Worm (Caenorhabditis elegans) whole organism, L1 larva: ENCODE data around the gene acdh-2.

Experiments used
- C16A3.4 ChIP-seq: fragments of 150-350 bp; optimal IDR thresholded peaks from 2 replicates; lab custom pipeline; 2014; ENCODE audit warnings: missing biosample characterization, missing genetic modification characterization
- C34B4.2 ChIP-seq: sonication (generic microtip); optimal IDR thresholded peaks from 2 replicates; lab custom pipeline; 2017; ENCODE audit warnings: mild to moderate bottlenecking, missing genetic modification characterization, missing compliant biosample characterization
- F16B12.6 ChIP-seq: fragments of 150-350 bp; optimal IDR thresholded peaks from 2 replicates; lab custom pipeline; 2014; ENCODE audit warnings: missing biosample characterization, missing genetic modification characterization
- aly-2 ChIP-seq: fragments of 150-350 bp; optimal IDR thresholded peaks from 2 replicates; lab custom pipeline; 2014; ENCODE audit warnings: missing biosample characterization, missing genetic modification characterization
- ama-1 ChIP-seq: fragments of 150-350 bp; optimal IDR thresholded peaks from 2 replicates; lab custom pipeline; 2014
- ceh-90 ChIP-seq: sonication (generic microtip); optimal IDR thresholded peaks from 2 replicates; lab custom pipeline; 2016; ENCODE audit warnings: missing genetic modification characterization, missing compliant biosample characterization
- dpl-1 ChIP-seq, 3 experiments: fragments of 150-350 bp in 2 of 3; sonication (generic microtip) in 1 of 3; optimal IDR thresholded peaks; 2 replicates each; lab custom pipeline; 2014 to 2017; ENCODE audit warnings: missing biosample characterization in 3 of 3, missing genetic modification characterization in 3 of 3, missing genetic modification reagents in 3 of 3
- efl-1 ChIP-seq, 4 experiments: fragments of 150-350 bp; optimal IDR thresholded peaks in 3 of 4; peaks in 1 of 4; 1 replicate in 1 of 4; 2 replicates in 3 of 4; lab custom pipeline; 2014; ENCODE audit warnings: missing biosample characterization in 2 of 4, missing genetic modification characterization in 2 of 4, missing genetic modification reagents in 2 of 4
- egl-13 ChIP-seq: sonication (generic microtip); optimal IDR thresholded peaks from 2 replicates; lab custom pipeline; 2016; ENCODE audit warnings: missing genotype, missing genetic modification reagents, missing genetic modification characterization, missing compliant biosample characterization
- elt-2 ChIP-seq: sonication (generic microtip); optimal IDR thresholded peaks from 2 replicates; lab custom pipeline; 2016; ENCODE audit warnings: missing genetic modification characterization, mild to moderate bottlenecking, inconsistent platforms, missing compliant biosample characterization, missing genetic modification reagents
- elt-3 ChIP-seq, 6 experiments: fragments of 150-350 bp in 1 of 6; sonication (generic microtip); optimal IDR thresholded peaks; 2 replicates each; lab custom pipeline; 2017 to 2018; ENCODE audit warnings: missing biosample characterization in 6 of 6, missing genetic modification characterization in 6 of 6, inconsistent platforms in 1 of 6
- fkh-10 ChIP-seq: sonication (generic microtip); optimal IDR thresholded peaks from 2 replicates; lab custom pipeline; 2017; ENCODE audit warnings: missing biosample characterization, missing genetic modification reagents, missing genetic modification characterization
- fkh-8 ChIP-seq: sonication (generic microtip); optimal IDR thresholded peaks from 2 replicates; lab custom pipeline; 2016; ENCODE audit warnings: mild to moderate bottlenecking, missing genetic modification characterization, missing compliant biosample characterization
- fos-1 ChIP-seq: fragments of 150-350 bp; optimal IDR thresholded peaks from 2 replicates; lab custom pipeline; 2014; ENCODE audit warnings: missing biosample characterization, missing genetic modification characterization
- grh-1 ChIP-seq: fragments of 200-800 bp; sonication (Bioruptor generic); IDR thresholded peaks from 2 replicates; pipeline ENCODE4 v1.3.6; 2022; ENCODE audit warnings: missing genetic modification reagents, missing genetic modification characterization, missing compliant biosample characterization
- irx-1 ChIP-seq: sonication (generic microtip); optimal IDR thresholded peaks from 2 replicates; lab custom pipeline; 2016; ENCODE audit warnings: missing genetic modification characterization, missing compliant biosample characterization
- isw-1 ChIP-seq: fragments of 200-800 bp; sonication (Bioruptor generic); IDR thresholded peaks from 2 replicates; pipeline ENCODE4 v1.3.6; 2022; ENCODE audit warnings: missing genetic modification characterization, missing compliant biosample characterization
- lin-13 ChIP-seq: fragments of 150-350 bp; optimal IDR thresholded peaks from 2 replicates; lab custom pipeline; 2014; ENCODE audit warnings: missing biosample characterization, missing genetic modification reagents, missing genetic modification characterization
- lin-14 ChIP-seq: fragments of 200-800 bp; sonication (Bioruptor generic); optimal IDR thresholded peaks from 2 replicates; lab custom pipeline; 2018; ENCODE audit warnings: mild to moderate bottlenecking, missing genetic modification characterization, moderate library complexity, missing compliant biosample characterization
- lin-15B ChIP-seq: fragments of 150-350 bp; sonication (generic microtip); optimal IDR thresholded peaks from 3 replicates; lab custom pipeline; 2014; ENCODE audit warnings: missing biosample characterization, missing genetic modification characterization
- lin-35 ChIP-seq, 2 experiments: fragments of 150-350 bp; optimal IDR thresholded peaks; 2 replicates each; lab custom pipeline; 2014; ENCODE audit warnings: missing biosample characterization in 2 of 2, missing genetic modification characterization in 2 of 2, missing genetic modification reagents in 2 of 2
- lin-39 ChIP-seq: fragments of 150-350 bp; optimal IDR thresholded peaks from 2 replicates; lab custom pipeline; 2014; ENCODE audit warnings: missing biosample characterization, missing genetic modification reagents, missing genetic modification characterization
- mab-9 ChIP-seq: fragments of 200-800 bp; sonication (Bioruptor generic); IDR thresholded peaks from 2 replicates; pipeline ENCODE4 v1.3.6; 2022; ENCODE audit warnings: missing genetic modification reagents, missing genetic modification characterization, missing compliant biosample characterization
- mef-2 ChIP-seq: fragments of 150-350 bp; optimal IDR thresholded peaks from 2 replicates; lab custom pipeline; 2014; ENCODE audit warnings: missing biosample characterization, missing genetic modification characterization
- mep-1 ChIP-seq: fragments of 150-350 bp; optimal IDR thresholded peaks from 2 replicates; lab custom pipeline; 2014; ENCODE audit warnings: missing biosample characterization, missing genetic modification characterization
- nhr-12 ChIP-seq: sonication (generic microtip); optimal IDR thresholded peaks from 2 replicates; lab custom pipeline; 2017; ENCODE audit warnings: missing biosample characterization, missing genetic modification characterization
- nhr-20 ChIP-seq: sonication (generic microtip); optimal IDR thresholded peaks from 2 replicates; lab custom pipeline; 2016; ENCODE audit warnings: mild to moderate bottlenecking, missing genetic modification characterization, missing compliant biosample characterization
- nhr-237 ChIP-seq: fragments of 150-350 bp; optimal IDR thresholded peaks from 2 replicates; lab custom pipeline; 2014; ENCODE audit warnings: missing biosample characterization, missing genetic modification characterization
- nhr-71 ChIP-seq: sonication (generic microtip); optimal IDR thresholded peaks from 2 replicates; lab custom pipeline; 2016; ENCODE audit warnings: mild to moderate bottlenecking, missing genetic modification characterization, moderate library complexity, missing compliant biosample characterization
- nhr-76 ChIP-seq: sonication (generic microtip); optimal IDR thresholded peaks from 2 replicates; lab custom pipeline; 2017; ENCODE audit warnings: missing biosample characterization, missing genetic modification characterization
- nhr-77 ChIP-seq: fragments of 150-350 bp; optimal IDR thresholded peaks from 2 replicates; lab custom pipeline; 2014; ENCODE audit warnings: missing biosample characterization, missing genetic modification characterization
- nhr-84 ChIP-seq: sonication (generic microtip); optimal IDR thresholded peaks from 2 replicates; lab custom pipeline; 2017; ENCODE audit warnings: missing biosample characterization, missing genetic modification characterization
- nhr-85 ChIP-seq: sonication (generic microtip); peaks from one replicate; lab custom pipeline; 2016; ENCODE audit warnings: missing genetic modification characterization, inconsistent platforms, missing compliant biosample characterization
- nhr-90 ChIP-seq: sonication (generic microtip); optimal IDR thresholded peaks from 2 replicates; lab custom pipeline; 2016; ENCODE audit warnings: mild to moderate bottlenecking, missing genetic modification characterization, missing compliant biosample characterization; ENCODE audit not compliant: poor library complexity
- pqm-1 ChIP-seq: sonication (generic microtip); optimal IDR thresholded peaks from 3 replicates; lab custom pipeline; 2017; ENCODE audit warnings: missing biosample characterization, missing genetic modification characterization
- skn-1 ChIP-seq: fragments of 150-350 bp; optimal IDR thresholded peaks from 2 replicates; lab custom pipeline; 2014; ENCODE audit warnings: missing biosample characterization, missing genetic modification characterization
- snpc-4 ChIP-seq: fragments of 150-350 bp; optimal IDR thresholded peaks from 2 replicates; lab custom pipeline; 2014; ENCODE audit warnings: missing biosample characterization, missing genetic modification characterization
- snu-23 ChIP-seq: sonication (generic microtip); optimal IDR thresholded peaks from 2 replicates; lab custom pipeline; 2016; ENCODE audit warnings: missing genetic modification characterization, missing compliant biosample characterization
- sptf-1 ChIP-seq: fragments of 150-350 bp; optimal IDR thresholded peaks from 2 replicates; lab custom pipeline; 2014; ENCODE audit warnings: missing biosample characterization, missing genetic modification characterization
- sup-37 ChIP-seq: fragments of 200-800 bp; sonication (Bioruptor generic); optimal IDR thresholded peaks from 2 replicates; lab custom pipeline; 2018; ENCODE audit warnings: mild to moderate bottlenecking, missing genetic modification characterization, missing compliant biosample characterization
- tbx-2 ChIP-seq: sonication (generic microtip); optimal IDR thresholded peaks from 2 replicates; lab custom pipeline; 2016; ENCODE audit warnings: missing genetic modification characterization, missing compliant biosample characterization
- tlp-1 ChIP-seq: fragments of 150-350 bp; optimal IDR thresholded peaks from 2 replicates; lab custom pipeline; 2014; ENCODE audit warnings: missing biosample characterization, missing genetic modification characterization
- unc-130 ChIP-seq: fragments of 150-350 bp; optimal IDR thresholded peaks from 2 replicates; lab custom pipeline; 2017; ENCODE audit warnings: missing biosample characterization, missing genetic modification characterization, inconsistent platforms
- unc-30 ChIP-seq: sonication (generic microtip); optimal IDR thresholded peaks from 2 replicates; lab custom pipeline; 2017; ENCODE audit warnings: missing biosample characterization, missing genetic modification characterization
- unc-86 ChIP-seq: sonication (generic microtip); optimal IDR thresholded peaks from 2 replicates; lab custom pipeline; 2016; ENCODE audit warnings: missing genetic modification characterization, missing compliant biosample characterization
- xbp-1 ChIP-seq: sonication (generic microtip); optimal IDR thresholded peaks from 2 replicates; lab custom pipeline; 2016; ENCODE audit warnings: missing genetic modification characterization, missing compliant biosample characterization
- zag-1 ChIP-seq: fragments of 150-350 bp; optimal IDR thresholded peaks from 2 replicates; lab custom pipeline; 2014; ENCODE audit warnings: missing biosample characterization, missing genetic modification characterization
- ztf-4 ChIP-seq: fragments of 150-350 bp; optimal IDR thresholded peaks from 2 replicates; lab custom pipeline; 2014; ENCODE audit warnings: missing biosample characterization, missing genetic modification characterization

The acdh-2 gene

ce11 chrII:5547442-5547894 lies at the start of gene acdh-2:
acdh-2 (minus strand) TSS chrII:5547492.
- no peak for TF ChIP-seq ama-1 (lab: Kevin White, UChicago)
- no peak for TF ChIP-seq aly-2 (tag; lab: Kevin White, UChicago)
- no peak for TF ChIP-seq nhr-84 (tag; lab: Kevin White, UChicago)
- no peak for TF ChIP-seq pqm-1 (tag; lab: Kevin White, UChicago)
- TF ChIP-seq mef-2 (tag; lab: Kevin White, UChicago): no peak
- TF ChIP-seq snu-23 (GFP tag; lab: Kevin White, UChicago): peak; percentile 22
- TF ChIP-seq ceh-90 (tag; lab: Kevin White, UChicago): no peak
- TF ChIP-seq nhr-71 (tag; lab: Kevin White, UChicago): peak; percentile 51
- TF ChIP-seq irx-1 (tag; lab: Kevin White, UChicago): no peak
- TF ChIP-seq zag-1 (tag; lab: Kevin White, UChicago): no peak
- no peak for TF ChIP-seq snpc-4 (tag; lab: Kevin White, UChicago)
- TF ChIP-seq lin-39 (tag; lab: Kevin White, UChicago): no peak
- no peak for TF ChIP-seq nhr-20 (tag; lab: Kevin White, UChicago)

- TF ChIP-seq fos-1 (tag; lab: Kevin White, UChicago): no peak
- no peak for TF ChIP-seq egl-13
- no peak for TF ChIP-seq ama-1 (lab: Kevin White, UChicago)
- no peak for TF ChIP-seq grh-1 (GFP tag; lab: Robert Waterston, UW)
- TF ChIP-seq nhr-77 (tag; lab: Kevin White, UChicago): no peak
- TF ChIP-seq nhr-237 (tag; lab: Kevin White, UChicago): no peak
- TF ChIP-seq zag-1 (tag; lab: Kevin White, UChicago): no peak
- TF ChIP-seq efl-1 (optimal IDR thresholded peaks at IDR 0.05; lab: Kevin White, UChicago): no peak
- no peak for TF ChIP-seq efl-1 (GFP tag; optimal IDR thresholded peaks at IDR 0.05 in 1 of 2; lab: Kevin White, UChicago)
- no peak for TF ChIP-seq unc-30 (tag; lab: Kevin White, UChicago)
- no peak for TF ChIP-seq fkh-10
- TF ChIP-seq sptf-1: no peak
- TF ChIP-seq ceh-90 (tag; lab: Kevin White, UChicago): no peak
- TF ChIP-seq F16B12.6: no peak
- TF ChIP-seq sup-37 (GFP tag; lab: Kevin White, UChicago): no peak
- no peak for TF ChIP-seq mep-1 (tag; lab: Kevin White, UChicago)
- TF ChIP-seq C34B4.2 (tag; lab: Kevin White, UChicago): no peak
- TF ChIP-seq aly-2 (tag; lab: Kevin White, UChicago): no peak
- no peak for TF ChIP-seq elt-3 (tag; optimal IDR thresholded peaks at IDR 0.05; lab: Kevin White, UChicago)
- TF ChIP-seq, all 84 proteins: peak for 0
Measured at ce11 chrII:5596247-5596646, 49.0 kb upstream of the acdh-2 start, which contains the start of gene C17G10.1. C17G10.1 (plus strand) TSS chrII:5596547.

- TF ChIP-seq lin-35 (GFP tag; optimal IDR thresholded peaks at IDR 0.05; lab: Kevin White, UChicago) (peak; percentile 41 to 73), lin-15B (tag; lab: Kevin White, UChicago) (peak; percentile 48), nhr-85 (peak; percentile 69), lin-39 (tag; lab: Kevin White, UChicago) (no peak), ceh-90 (tag; lab: Kevin White, UChicago) (no peak), unc-86 (tag; lab: Kevin White, UChicago) (no peak), mep-1 (tag; lab: Kevin White, UChicago) (peak; percentile 36), lin-13 (no peak), snpc-4 (tag; lab: Kevin White, UChicago) (peak; percentile 15), lin-14 (GFP tag; lab: Kevin White, UChicago) (peak; percentile 51), mab-9 (no peak), fkh-8 (tag; lab: Kevin White, UChicago) (peak; percentile 45), skn-1 (tag; lab: Kevin White, UChicago) (peak; percentile 48), tlp-1 (no peak), isw-1 (GFP tag; lab: Robert Waterston, UW) (peak; percentile 28; the same call in 1 of the 2 replicates), nhr-12 (tag; lab: Kevin White, UChicago) (no peak), irx-1 (tag; lab: Kevin White, UChicago) (peak; percentile 17), ztf-4 (tag; lab: Kevin White, UChicago) (no peak), C16A3.4 (peak; percentile 76), dpl-1 (GFP tag; optimal IDR thresholded peaks at IDR 0.05; lab: Kevin White, UChicago) (peak; percentile 11 to 67 (median 41)), C34B4.2 (tag; lab: Kevin White, UChicago) (no peak), nhr-71 (tag; lab: Kevin White, UChicago) (peak; percentile 61), elt-2 (tag; lab: Kevin White, UChicago) (peak; percentile 8), tbx-2 (tag; lab: Kevin White, UChicago) (peak; percentile 23), ama-1 (lab: Kevin White, UChicago) (no peak), nhr-20 (tag; lab: Kevin White, UChicago) (peak; percentile 43), elt-3 (tag; optimal IDR thresholded peaks at IDR 0.05; lab: Kevin White, UChicago) (peak in 1 of 6 experiments; percentile 21), nhr-90 (tag; lab: Kevin White, UChicago) (peak; percentile 26), unc-130 (tag; lab: Kevin White, UChicago) (peak; percentile 40), xbp-1 (tag; lab: Kevin White, UChicago) (peak; percentile 33), nhr-76 (tag; lab: Kevin White, UChicago) (no peak)
Measured at ce11 chrII:5594210-5594764, 47.0 kb upstream of the acdh-2 start, which contains the start of gene ttc-4. ttc-4 (plus strand) TSS chrII:5594714.
